Fruit fly (Drosophila melanogaster) whole organism, embryonic: ENCODE measurements around the gene ppk7.

Experiments
- ATbp ChIP-seq: fragments of 200-800 bp; sonication (Bioruptor generic); optimal IDR thresholded peaks from 2 replicates; lab custom pipeline; 2017; ENCODE audit warnings: missing biosample characterization, mild to moderate bottlenecking, missing genetic modification characterization, missing genetic modification reagents
- Bgb ChIP-seq: fragments of 200-800 bp; sonication (Bioruptor generic); IDR thresholded peaks from 2 replicates; pipeline ENCODE4 v1.3.6; 2022; ENCODE audit warnings: missing biosample characterization, missing genetic modification characterization; ENCODE audit not compliant: partially characterized antibody
- CG10321 ChIP-seq: fragments of 200-800 bp; sonication (Bioruptor generic); IDR thresholded peaks from 2 replicates; pipeline ENCODE4 v1.3.6; 2022; ENCODE audit warnings: missing biosample characterization, missing genetic modification characterization
- CG10654 ChIP-seq: fragments of 200-800 bp; sonication (Bioruptor generic); optimal IDR thresholded peaks from 2 replicates; lab custom pipeline; 2016; ENCODE audit warnings: missing biosample characterization, missing genetic modification characterization
- CG10979 ChIP-seq: fragments of 200-800 bp; sonication (Bioruptor generic); optimal IDR thresholded peaks from 2 replicates; lab custom pipeline; 2018; ENCODE audit warnings: missing biosample characterization, mild to moderate bottlenecking, missing genetic modification characterization, moderate library complexity
- CG11247 ChIP-seq: fragments of 200-800 bp; sonication (Bioruptor generic); IDR thresholded peaks from 2 replicates; pipeline ENCODE4 v1.3.6; 2022; ENCODE audit warnings: missing biosample characterization, missing genetic modification characterization
- CG11398 ChIP-seq: fragments of 200-800 bp; sonication (Bioruptor generic); optimal IDR thresholded peaks from 2 replicates; lab custom pipeline; 2016; ENCODE audit warnings: missing biosample characterization, missing genetic modification characterization
- CG13123 ChIP-seq: fragments of 200-800 bp; sonication (Bioruptor generic); optimal IDR thresholded peaks from 2 replicates; lab custom pipeline; 2016; ENCODE audit warnings: missing biosample characterization, missing genetic modification characterization
- CG13296 ChIP-seq: fragments of 200-800 bp; sonication (Bioruptor generic); optimal IDR thresholded peaks from 3 replicates; lab custom pipeline; 2018; ENCODE audit warnings: missing biosample characterization, mild to moderate bottlenecking, missing genetic modification characterization
- CG13424 ChIP-seq: fragments of 200-800 bp; sonication (Bioruptor generic); optimal IDR thresholded peaks from 2 replicates; lab custom pipeline; 2019; ENCODE audit warnings: missing biosample characterization, mild to moderate bottlenecking, missing genetic modification characterization, moderate library complexity
- CG14860 ChIP-seq: fragments of 200-800 bp; sonication (Bioruptor generic); IDR thresholded peaks from 3 replicates; pipeline ENCODE4 v1.3.6; 2022; ENCODE audit warnings: missing biosample characterization, missing genetic modification characterization; ENCODE audit not compliant: partially characterized antibody
- CG15601 ChIP-seq: fragments of 200-800 bp; sonication (Bioruptor generic); optimal IDR thresholded peaks from 3 replicates; lab custom pipeline; 2019; ENCODE audit warnings: missing biosample characterization, mild to moderate bottlenecking, missing genetic modification characterization, moderate library complexity
- CG1603 ChIP-seq: fragments of 200-800 bp; sonication (Bioruptor generic); optimal IDR thresholded peaks from 2 replicates; lab custom pipeline; 2019; ENCODE audit warnings: missing biosample characterization, mild to moderate bottlenecking, missing genetic modification characterization, moderate library complexity
- CG17612 ChIP-seq: fragments of 200-800 bp; sonication (Bioruptor generic); IDR thresholded peaks from 2 replicates; pipeline ENCODE4 v1.3.6; 2022; ENCODE audit warnings: missing biosample characterization, missing genetic modification characterization
- CG18262 ChIP-seq: fragments of 200-800 bp; optimal IDR thresholded peaks from 3 replicates; lab custom pipeline; 2019; ENCODE audit warnings: missing biosample characterization, mild to moderate bottlenecking, missing genetic modification characterization, moderate library complexity
- CG18599 ChIP-seq: fragments of 200-800 bp; sonication (Bioruptor generic); optimal IDR thresholded peaks from 3 replicates; lab custom pipeline; 2017; ENCODE audit warnings: missing biosample characterization, missing genetic modification characterization, mild to moderate bottlenecking, moderate library complexity, missing genetic modification reagents
- CG30020 ChIP-seq: fragments of 200-800 bp; optimal IDR thresholded peaks from 2 replicates; lab custom pipeline; 2019; ENCODE audit warnings: missing biosample characterization, mild to moderate bottlenecking, missing genetic modification characterization, moderate library complexity
- CG30431 ChIP-seq: fragments of 200-800 bp; sonication (Bioruptor generic); optimal IDR thresholded peaks from 2 replicates; lab custom pipeline; 2017; ENCODE audit warnings: missing biosample characterization, missing genetic modification characterization
- CG32532 ChIP-seq: fragments of 200-800 bp; sonication (Bioruptor generic); IDR thresholded peaks from 2 replicates; pipeline ENCODE4 v1.3.6; 2022; ENCODE audit warnings: missing biosample characterization, missing genetic modification characterization
- CG3281 ChIP-seq: fragments of 200-800 bp; sonication (Bioruptor generic); optimal IDR thresholded peaks from 3 replicates; lab custom pipeline; 2017; ENCODE audit warnings: missing biosample characterization, mild to moderate bottlenecking, missing genetic modification characterization
- CG33557 ChIP-seq: fragments of 200-800 bp; sonication (Bioruptor generic); optimal IDR thresholded peaks from 2 replicates; lab custom pipeline; 2019; ENCODE audit warnings: missing biosample characterization, mild to moderate bottlenecking, missing genetic modification characterization, moderate library complexity
- CG8765 ChIP-seq: fragments of 200-800 bp; sonication (Bioruptor generic); IDR thresholded peaks from 2 replicates; pipeline ENCODE4 v1.3.6; 2022; ENCODE audit warnings: missing biosample characterization, missing genetic modification characterization
- Chrac-16 ChIP-seq: fragments of 200-800 bp; sonication (Bioruptor generic); optimal IDR thresholded peaks from 3 replicates; lab custom pipeline; 2016; ENCODE audit warnings: missing biosample characterization, missing genetic modification characterization
- Deaf1 ChIP-seq: fragments of 200-800 bp; optimal IDR thresholded peaks from 3 replicates; lab custom pipeline; 2019; ENCODE audit warnings: missing biosample characterization, mild to moderate bottlenecking, missing genetic modification characterization, moderate library complexity
- Hmr ChIP-seq: fragments of 200-800 bp; sonication (Bioruptor generic); optimal IDR thresholded peaks from 3 replicates; lab custom pipeline; 2017; ENCODE audit warnings: mild to moderate bottlenecking, missing biosample characterization, missing genetic modification reagents, missing genetic modification characterization
- Hr51 ChIP-seq, 2 experiments: fragments of 200-800 bp; sonication (Bioruptor generic); optimal IDR thresholded peaks; 2 replicates in 1 of 2; 3 replicates in 1 of 2; lab custom pipeline; 2016 to 2018; ENCODE audit warnings: missing biosample characterization in 2 of 2, missing genetic modification characterization in 2 of 2, mild to moderate bottlenecking in 1 of 2, moderate library complexity in 1 of 2
- Lhr ChIP-seq: fragments of 200-800 bp; sonication (Bioruptor generic); optimal IDR thresholded peaks from 3 replicates; lab custom pipeline; 2017; ENCODE audit warnings: mild to moderate bottlenecking, missing biosample characterization, missing genetic modification reagents, missing genetic modification characterization
- Meics ChIP-seq: fragments of 200-800 bp; sonication (Bioruptor generic); optimal IDR thresholded peaks from 2 replicates; lab custom pipeline; 2017; ENCODE audit warnings: missing biosample characterization, mild to moderate bottlenecking, missing genetic modification characterization
- NC2β ChIP-seq: fragments of 200-800 bp; sonication (Bioruptor generic); optimal IDR thresholded peaks from 2 replicates; lab custom pipeline; 2016; ENCODE audit warnings: missing biosample characterization, missing genetic modification characterization
- PHDP ChIP-seq: fragments of 200-800 bp; sonication (Bioruptor generic); optimal IDR thresholded peaks from 3 replicates; lab custom pipeline; 2018; ENCODE audit warnings: missing biosample characterization, mild to moderate bottlenecking, missing genetic modification characterization, moderate library complexity
- Sin3A ChIP-seq: fragments of >200 bp; optimal IDR thresholded peaks from 2 replicates; lab custom pipeline; 2018
- Sox102F ChIP-seq: fragments of 200-800 bp; sonication (Bioruptor generic); optimal IDR thresholded peaks from 2 replicates; lab custom pipeline; 2018; ENCODE audit warnings: missing biosample characterization, mild to moderate bottlenecking, missing genetic modification characterization, moderate library complexity
- Ssrp ChIP-seq: fragments of 200-800 bp; sonication (Bioruptor generic); optimal IDR thresholded peaks from 2 replicates; lab custom pipeline; 2018; ENCODE audit warnings: missing biosample characterization, mild to moderate bottlenecking, missing genetic modification characterization, moderate library complexity
- Taf1 ChIP-seq: fragments of 200-800 bp; sonication (Bioruptor generic); IDR thresholded peaks from 2 replicates; pipeline ENCODE4 v1.3.6; 2022; ENCODE audit warnings: missing biosample characterization, missing genetic modification characterization
- Usf ChIP-seq: fragments of 200-800 bp; sonication (Bioruptor generic); optimal IDR thresholded peaks from 2 replicates; lab custom pipeline; 2017; ENCODE audit warnings: missing genotype, missing biosample characterization, missing genetic modification characterization
- cwo ChIP-seq: fragments of 200-800 bp; sonication (Bioruptor generic); optimal IDR thresholded peaks from 3 replicates; lab custom pipeline; 2017; ENCODE audit warnings: missing biosample characterization, missing genetic modification characterization, mild to moderate bottlenecking, moderate library complexity, missing genetic modification reagents
- fd102C ChIP-seq: fragments of 200-800 bp; sonication (Bioruptor generic); optimal IDR thresholded peaks from 2 replicates; lab custom pipeline; 2018; ENCODE audit warnings: missing biosample characterization, mild to moderate bottlenecking, missing genetic modification characterization, moderate library complexity
- fd96Cb ChIP-seq: fragments of 200-800 bp; sonication (Bioruptor generic); optimal IDR thresholded peaks from 2 replicates; lab custom pipeline; 2018; ENCODE audit warnings: missing biosample characterization, mild to moderate bottlenecking, missing genetic modification characterization, moderate library complexity
- fru ChIP-seq: fragments of >200 bp; optimal IDR thresholded peaks from 2 replicates; lab custom pipeline; 2017
- ftz-f1 ChIP-seq: fragments of 200-800 bp; sonication (Bioruptor generic); optimal IDR thresholded peaks from 2 replicates; lab custom pipeline; 2016; ENCODE audit warnings: missing biosample characterization, missing genetic modification characterization
- hb ChIP-seq: fragments of 200-800 bp; sonication (Bioruptor generic); IDR thresholded peaks from 3 replicates; pipeline ENCODE4 v1.3.6; 2022; ENCODE audit warnings: missing biosample characterization, missing genetic modification characterization; ENCODE audit not compliant: partially characterized antibody
- kah ChIP-seq: fragments of 200-800 bp; sonication (Bioruptor generic); optimal IDR thresholded peaks from 2 replicates; lab custom pipeline; 2018; ENCODE audit warnings: missing biosample characterization, mild to moderate bottlenecking, missing genetic modification characterization
- sens ChIP-seq: fragments of 200-800 bp; sonication (Bioruptor generic); peaks from one replicate; lab custom pipeline; 2016; ENCODE audit warnings: missing biosample characterization, missing genetic modification characterization
- sens-2 ChIP-seq: fragments of 200-800 bp; sonication (Bioruptor generic); IDR thresholded peaks from 2 replicates; pipeline ENCODE4 v1.3.6; 2022; ENCODE audit warnings: missing biosample characterization, missing genetic modification characterization
- slbo ChIP-seq: fragments of 200-800 bp; sonication (Bioruptor generic); IDR thresholded peaks from 2 replicates; pipeline ENCODE4 v1.3.6; 2022; ENCODE audit warnings: missing biosample characterization, missing genetic modification characterization
- sob ChIP-seq: fragments of 200-800 bp; sonication (Bioruptor generic); IDR thresholded peaks from 2 replicates; pipeline ENCODE4 v1.3.6; 2022; ENCODE audit warnings: missing biosample characterization, missing genetic modification characterization
- stwl ChIP-seq: fragments of 200-800 bp; sonication (Bioruptor generic); optimal IDR thresholded peaks from 3 replicates; lab custom pipeline; 2018; ENCODE audit warnings: missing biosample characterization, mild to moderate bottlenecking, missing genetic modification characterization, moderate library complexity
- tup ChIP-seq: fragments of 200-800 bp; sonication (Bioruptor generic); optimal IDR thresholded peaks from 2 replicates; lab custom pipeline; 2016; ENCODE audit warnings: missing biosample characterization, mild to moderate bottlenecking, missing genetic modification characterization, moderate library complexity
- yki ChIP-seq: fragments of >200 bp; optimal IDR thresholded peaks from 3 replicates; lab custom pipeline; 2018
- zfh2 ChIP-seq: fragments of 200-800 bp; sonication (Bioruptor generic); optimal IDR thresholded peaks from 2 replicates; lab custom pipeline; 2016; ENCODE audit warnings: missing biosample characterization, missing genetic modification characterization

The ppk7 gene

dm6 chr2L:6356686-6357362, 2.7 kb upstream of the ppk7 start (continued):
- TF ChIP-seq CG18262 (tag; lab: Kevin White, UChicago) (peak; percentile 58), ATbp (GFP tag; lab: Kevin White, UChicago) (no peak), CG15601 (tag; lab: Kevin White, UChicago) (peak; percentile 65), Ssrp (tag; lab: Kevin White, UChicago) (peak; percentile 2), Lhr (GFP tag; lab: Kevin White, UChicago) (peak; percentile 45), CG11398 (GFP tag; lab: Kevin White, UChicago) (no peak), CG13296 (peak; percentile 33), sens-2 (GFP tag; lab: Robert Waterston, UW) (0 out of 2 replicates have a peak, but pooled peaks have one; percentile 8), CG17612 (GFP tag; lab: Robert Waterston, UW) (no peak), slbo (GFP tag; lab: Robert Waterston, UW) (peak; percentile 28), CG10979 (peak; percentile 87), CG1603 (tag; lab: Kevin White, UChicago) (peak; percentile 67), sob (GFP tag; lab: Robert Waterston, UW) (peak; percentile 61), kah (GFP tag; lab: Kevin White, UChicago) (peak; percentile 33), sens (GFP tag; lab: Kevin White, UChicago) (peak; percentile 87), Sin3A (lab: Kevin White, UChicago) (no peak), Taf1 (GFP tag; lab: Robert Waterston, UW) (no peak), Bgb (GFP tag; lab: Robert Waterston, UW) (peak; percentile 70), fd96Cb (peak; percentile 37), hb (GFP tag; lab: Robert Waterston, UW) (no peak), CG3281 (GFP tag; lab: Kevin White, UChicago) (peak; percentile 45), CG30020 (tag; lab: Kevin White, UChicago) (no peak), Chrac-16 (no peak), CG30431 (GFP tag; lab: Kevin White, UChicago) (peak; percentile 19), zfh2 (no peak), CG18599 (GFP tag; lab: Kevin White, UChicago) (peak; percentile 52), CG10321 (GFP tag; lab: Robert Waterston, UW) (no peak), CG11247 (GFP tag; lab: Robert Waterston, UW) (peak; percentile 39; the same call in 1 of the 2 replicates), stwl (tag; lab: Kevin White, UChicago) (peak; percentile 23), yki (lab: Kevin White, UChicago) (no peak), tup (GFP tag; lab: Kevin White, UChicago) (no peak), CG32532 (peak; percentile 61; the same call in 1 of the 2 replicates), fd102C (GFP tag; lab: Kevin White, UChicago) (peak; percentile 45), NC2β (GFP tag; lab: Kevin White, UChicago) (no peak), cwo (no peak), Usf (GFP tag; lab: Kevin White, UChicago) (no peak), Sox102F (peak; percentile 53), CG8765 (GFP tag; lab: Robert Waterston, UW) (no peak; the same call in 1 of the 2 replicates), fru (no peak), Hmr (GFP tag; lab: Kevin White, UChicago) (peak; percentile 30), Deaf1 (tag; lab: Kevin White, UChicago) (no peak), CG14860 (GFP tag; lab: Robert Waterston, UW) (no peak), CG13123 (no peak), CG13424 (tag; lab: Kevin White, UChicago) (peak; percentile 17), CG33557 (GFP tag; lab: Kevin White, UChicago) (no peak), Meics (peak; percentile 58), ftz-f1 (GFP tag; lab: Kevin White, UChicago) (no peak), PHDP (tag; lab: Kevin White, UChicago) (peak; percentile 25), Hr51 (GFP tag; optimal IDR thresholded peaks at IDR 0.05; lab: Kevin White, UChicago) (peak in 1 of 2 experiments; percentile 45), CG10654 (GFP tag; lab: Kevin White, UChicago) (peak; percentile 17)
